Worm (Caenorhabditis elegans): ENCODE results near the gene C18H9.5.

ce11 chrII:6681478-6681877, 13.9 kb downstream of the C18H9.5 start:
- no peak for TF ChIP-seq pat-9 (tag; optimal IDR thresholded peaks at IDR 0.05)
- no peak for TF ChIP-seq pha-4 (tag; optimal IDR thresholded peaks at IDR 0.05)
- no peak for TF ChIP-seq T23F11.4 (GFP tag; optimal IDR thresholded peaks at IDR 0.05)
- TF ChIP-seq ceh-34 (tag; optimal IDR thresholded peaks at IDR 0.05) = no peak
- no peak for TF ChIP-seq dve-1 (tag; optimal IDR thresholded peaks at IDR 0.05)
- TF ChIP-seq rnt-1 (tag; optimal IDR thresholded peaks at IDR 0.05) = no peak
- no peak for TF ChIP-seq ets-4 (tag; optimal IDR thresholded peaks at IDR 0.05)
- TF ChIP-seq ceh-19 (GFP tag; optimal IDR thresholded peaks at IDR 0.05) = no peak
- no peak for TF ChIP-seq C08G9.2 (tag; optimal IDR thresholded peaks at IDR 0.05)
